Worm (Caenorhabditis elegans): ENCODE data around the gene M117.6.
A peak's percentile ranks its signal among the peaks of the same experiment; 100 is the strongest.

DNA sequence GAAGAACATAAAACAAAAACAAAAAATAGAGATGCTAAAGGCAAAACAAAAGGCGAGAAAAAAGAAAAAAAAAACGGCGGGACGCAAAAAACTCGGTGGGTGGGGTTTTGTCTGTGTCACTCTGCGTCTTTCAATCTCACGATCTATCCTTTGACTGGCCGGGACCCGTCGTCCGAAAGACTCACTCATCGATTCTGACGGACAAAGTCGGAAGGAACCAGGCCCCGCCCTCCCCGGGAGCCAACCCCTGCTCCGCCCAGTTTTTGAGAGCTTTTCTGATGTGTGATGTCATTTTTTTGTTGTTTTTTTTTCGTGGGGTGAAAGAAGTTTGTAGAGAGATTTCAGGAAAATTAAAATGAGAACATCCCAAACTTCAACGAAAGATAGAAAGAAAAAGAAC is 34.7 kb downstream of the M117.6 start:
- TF ChIP-seq F37D6.2 (tag; optimal IDR thresholded peaks at IDR 0.05) (no peak), skn-1 (tag; optimal IDR thresholded peaks at IDR 0.05) (no peak), dpl-1 (GFP tag; optimal IDR thresholded peaks at IDR 0.05) (no peak), aha-1 (tag) (peak; percentile 71), lsy-2 (tag; optimal IDR thresholded peaks at IDR 0.05) (peak in 1 of 2 experiments; percentile 42), hlh-30 (tag; optimal IDR thresholded peaks at IDR 0.05; ENCODE audit: insufficient read depth) (no peak), lin-1 (GFP tag; IDR thresholded peaks at IDR 0.05) (no peak), lin-13 (GFP tag; optimal IDR thresholded peaks at IDR 0.05) (no peak), madf-5 (GFP tag; IDR thresholded peaks at IDR 0.05) (no peak), fos-1 (tag; optimal IDR thresholded peaks at IDR 0.05) (no peak), nhr-6 (tag; optimal IDR thresholded peaks at IDR 0.05) (no peak)
